Worm (Caenorhabditis elegans): ENCODE results near the gene F56D6.19.

DNA sequence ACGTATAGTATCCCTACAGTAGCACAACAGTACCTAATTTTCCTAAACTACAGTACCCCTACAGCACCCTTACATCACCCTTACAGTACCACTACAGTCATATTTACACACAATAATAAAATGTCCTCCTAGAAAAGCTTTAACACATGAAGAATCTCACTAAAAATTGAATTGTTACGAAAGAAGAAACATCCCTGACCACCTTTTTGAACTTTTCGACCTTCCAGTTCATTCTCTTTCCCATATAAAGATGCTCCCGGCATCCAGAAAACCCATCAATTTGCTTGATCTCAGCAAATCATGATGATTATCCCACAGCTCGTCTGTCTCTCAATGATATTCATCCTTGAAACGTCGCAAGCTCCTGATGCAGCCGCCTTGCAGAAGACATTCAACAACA lies 9.9 kb upstream of the F56D6.19 start, which contains the start of gene F56D6.21:
- TF ChIP-seq ama-1 (optimal IDR thresholded peaks at IDR 0.05), result no peak
- TF ChIP-seq flt-1 (GFP tag; IDR thresholded peaks at IDR 0.05), result no peak
